Worm (Caenorhabditis elegans) whole organism, young adult: Measurements from ENCODE around the gene Y54E2A.10.

Experiments
- C17E4.6 ChIP-seq: fragments of 200-800 bp; sonication (Bioruptor generic); IDR thresholded peaks from 2 replicates; pipeline ENCODE4 v1.3.6; 2022; ENCODE audit warnings: missing genetic modification reagents, missing genetic modification characterization, missing compliant biosample characterization
- K12H6.12 ChIP-seq: fragments of 200-800 bp; sonication (Bioruptor generic); optimal IDR thresholded peaks from 2 replicates; lab custom pipeline; 2018; ENCODE audit warnings: mild to moderate bottlenecking, missing genetic modification characterization, missing compliant biosample characterization
- aptf-2 ChIP-seq: fragments of 200-800 bp; sonication (Bioruptor generic); conservative IDR thresholded peaks from 2 replicates; pipeline ENCODE4 v1.3.6; 2022; ENCODE audit warnings: missing genetic modification reagents, missing genetic modification characterization, missing compliant biosample characterization
- ceh-40 ChIP-seq: fragments of 200-800 bp; sonication (Bioruptor generic); IDR thresholded peaks from 2 replicates; pipeline ENCODE4 v1.3.6; 2022; ENCODE audit warnings: missing genetic modification characterization, missing compliant biosample characterization
- ceh-79 ChIP-seq: sonication (generic microtip); optimal IDR thresholded peaks from 2 replicates; lab custom pipeline; 2017; ENCODE audit warnings: mild to moderate bottlenecking, missing genetic modification characterization, missing compliant biosample characterization
- dpl-1 ChIP-seq: fragments of 150-350 bp; optimal IDR thresholded peaks from 2 replicates; lab custom pipeline; 2014; ENCODE audit warnings: missing biosample characterization, missing genetic modification reagents, missing genetic modification characterization
- lin-35 ChIP-seq, 3 experiments: fragments of 150-350 bp in 2 of 3; sonication (generic microtip) in 1 of 3; optimal IDR thresholded peaks; 2 replicates each; lab custom pipeline; 2014 to 2018; ENCODE audit warnings: missing biosample characterization in 3 of 3, missing genetic modification characterization in 3 of 3, missing genetic modification reagents in 3 of 3
- nfyb-1 ChIP-seq: fragments of 200-800 bp; sonication (Bioruptor generic); IDR thresholded peaks from 2 replicates; pipeline ENCODE4 v1.3.6; 2022; ENCODE audit warnings: missing genetic modification reagents, missing genetic modification characterization, missing compliant biosample characterization
- rcor-1 ChIP-seq: fragments of 200-800 bp; sonication (Bioruptor generic); IDR thresholded peaks from 2 replicates; pipeline ENCODE4 v1.3.6; 2022; ENCODE audit warnings: missing genetic modification reagents, missing genetic modification characterization, missing compliant biosample characterization

- TF ChIP-seq aptf-2 (no peak), lin-35 (GFP tag; optimal IDR thresholded peaks at IDR 0.05; lab: Kevin White, UChicago) (no peak), dpl-1 (GFP tag; lab: Kevin White, UChicago) (no peak), ceh-79 (no peak), rcor-1 (no peak), ceh-40 (GFP tag; lab: Robert Waterston, UW) (no peak), nfyb-1 (GFP tag; lab: Robert Waterston, UW) (no peak), C17E4.6 (GFP tag; lab: Robert Waterston, UW) (no peak), K12H6.12 (tag; lab: Kevin White, UChicago) (no peak)
Measured at ce11 chrII:14757711-14758110, 33.1 kb upstream of the Y54E2A.10 start, which contains the start of gene Y54E2A.5.
